Worm (Caenorhabditis elegans): Measurements from ENCODE around the gene F53F4.17.

DNA sequence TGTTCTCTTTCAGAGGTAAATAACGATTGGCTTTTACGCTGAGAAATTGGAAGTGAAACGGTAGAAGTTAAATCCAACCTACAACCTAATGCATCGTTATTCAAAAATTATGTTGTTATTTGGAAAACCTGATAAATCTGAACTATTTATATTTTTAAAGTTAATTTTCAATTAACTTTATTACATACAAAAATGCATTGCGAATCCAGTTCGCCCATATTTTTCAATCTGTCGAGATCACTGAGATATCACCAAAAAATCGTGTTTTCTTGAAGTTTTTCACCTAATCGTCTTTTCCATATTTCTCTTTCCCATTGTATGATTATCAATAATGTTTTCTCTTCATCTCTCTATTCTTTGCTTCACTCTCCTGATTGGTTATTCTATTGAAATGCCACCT, 32.7 kb downstream of the F53F4.17 start, which contains the start of gene F53F4.15:
- TF ChIP-seq lin-13 (GFP tag; optimal IDR thresholded peaks at IDR 0.05) (no peak), aly-2 (tag; optimal IDR thresholded peaks at IDR 0.05) (no peak), dmd-4 (tag; optimal IDR thresholded peaks at IDR 0.05) (no peak), ama-1 (optimal IDR thresholded peaks at IDR 0.05) (no peak), nhr-21 (tag; optimal IDR thresholded peaks at IDR 0.05) (no peak), lin-11 (tag; optimal IDR thresholded peaks at IDR 0.05) (no peak), skn-1 (tag; optimal IDR thresholded peaks at IDR 0.05) (no peak), unc-62 (GFP tag; optimal IDR thresholded peaks at IDR 0.05) (no peak), zag-1 (tag; optimal IDR thresholded peaks at IDR 0.05) (no peak), mab-5 (tag; optimal IDR thresholded peaks at IDR 0.05) (no peak), nhr-129 (tag; optimal IDR thresholded peaks at IDR 0.05) (no peak)

All from whole organism, L2 larva.